Worm (Caenorhabditis elegans) whole organism, L4 larva: ENCODE data around the gene K08F9.3.

Experiments used
- D1046.2 ChIP-seq: fragments of 200-800 bp; sonication (Bioruptor generic); IDR thresholded peaks from 2 replicates; pipeline ENCODE4 v1.3.6; 2022; ENCODE audit warnings: missing genetic modification characterization, missing compliant biosample characterization
- F26F4.8 ChIP-seq: fragments of 200-800 bp; sonication (Bioruptor generic); conservative IDR thresholded peaks from 2 replicates; pipeline ENCODE4 v1.3.6; 2022; ENCODE audit warnings: missing genetic modification characterization, missing compliant biosample characterization
- F37D6.2 ChIP-seq: sonication (generic microtip); optimal IDR thresholded peaks from 2 replicates; lab custom pipeline; 2016; ENCODE audit warnings: mild to moderate bottlenecking, missing genetic modification characterization, missing compliant biosample characterization
- F49E8.2 ChIP-seq: sonication (generic microtip); optimal IDR thresholded peaks from 2 replicates; lab custom pipeline; 2016; ENCODE audit warnings: missing compliant biosample characterization, mild to moderate bottlenecking, missing genetic modification characterization, borderline replicate concordance
- T26A8.4 ChIP-seq: fragments of 200-800 bp; sonication (Bioruptor generic); IDR thresholded peaks from 2 replicates; pipeline ENCODE4 v1.3.6; 2022; ENCODE audit warnings: missing genetic modification characterization, missing compliant biosample characterization
- Y105C5A.15 ChIP-seq: fragments of 200-800 bp; sonication (Bioruptor generic); IDR thresholded peaks from 2 replicates; pipeline ENCODE4 v1.3.6; 2022; ENCODE audit warnings: missing genetic modification characterization, missing compliant biosample characterization
- Y75B8A.6 ChIP-seq: fragments of 200-800 bp; sonication (Bioruptor generic); IDR thresholded peaks from 2 replicates; pipeline ENCODE4 v1.3.6; 2022; ENCODE audit warnings: missing genetic modification reagents, missing genetic modification characterization, missing compliant biosample characterization
- ZK546.5 ChIP-seq, 2 experiments: sonication (generic microtip); optimal IDR thresholded peaks; 2 replicates each; lab custom pipeline; 2017; ENCODE audit warnings: missing biosample characterization in 2 of 2, missing genetic modification characterization in 2 of 2
- aha-1 ChIP-seq: fragments of 150-350 bp; peaks from one replicate; lab custom pipeline; 2014; ENCODE audit warnings: missing biosample characterization, missing genetic modification characterization
- ceh-32 ChIP-seq: sonication (generic microtip); optimal IDR thresholded peaks from 2 replicates; lab custom pipeline; 2016; ENCODE audit warnings: mild to moderate bottlenecking, missing genetic modification characterization, missing compliant biosample characterization; ENCODE audit not compliant: poor library complexity
- ceh-44 ChIP-seq: fragments of 200-800 bp; sonication (Bioruptor generic); IDR thresholded peaks from 2 replicates; pipeline ENCODE4 v1.3.6; 2022; ENCODE audit warnings: missing genetic modification reagents, missing genetic modification characterization, missing compliant biosample characterization
- ceh-62 ChIP-seq: sonication (generic microtip); optimal IDR thresholded peaks from 2 replicates; lab custom pipeline; 2017; ENCODE audit warnings: missing biosample characterization, missing genetic modification characterization
- ceh-82 ChIP-seq: sonication (generic microtip); optimal IDR thresholded peaks from 2 replicates; lab custom pipeline; 2017; ENCODE audit warnings: missing biosample characterization, missing genetic modification characterization
- ces-1 ChIP-seq: fragments of 150-350 bp; sonication (generic microtip); optimal IDR thresholded peaks from 4 replicates; lab custom pipeline; 2014; ENCODE audit warnings: missing biosample characterization, missing genetic modification reagents, missing genetic modification characterization
- cey-2 ChIP-seq: sonication (generic microtip); optimal IDR thresholded peaks from 3 replicates; lab custom pipeline; 2017; ENCODE audit warnings: missing genetic modification characterization, mild to moderate bottlenecking, missing compliant biosample characterization, antibody characterized with exemption, borderline replicate concordance; ENCODE audit not compliant: insufficient read depth
- daf-12 ChIP-seq: fragments of 150-350 bp; optimal IDR thresholded peaks from 2 replicates; lab custom pipeline; 2014; ENCODE audit warnings: missing biosample characterization, missing genetic modification reagents, missing genetic modification characterization
- daf-16 ChIP-seq, 3 experiments: sonication (generic microtip); optimal IDR thresholded peaks; 2 replicates each; lab custom pipeline; 2016 to 2017; ENCODE audit warnings: missing genetic modification characterization in 3 of 3, missing genetic modification reagents in 3 of 3, mild to moderate bottlenecking in 2 of 3, missing compliant biosample characterization in 2 of 3, missing biosample characterization in 1 of 3, moderate library complexity in 1 of 3
- dmd-6 ChIP-seq: fragments of 200-800 bp; sonication (Bioruptor generic); IDR thresholded peaks from 2 replicates; pipeline ENCODE4 v1.3.6; 2022; ENCODE audit warnings: missing genetic modification reagents, missing genetic modification characterization, missing compliant biosample characterization
- duxl-1 ChIP-seq: sonication (generic microtip); optimal IDR thresholded peaks from 2 replicates; lab custom pipeline; 2016; ENCODE audit warnings: mild to moderate bottlenecking, missing genetic modification characterization, moderate library complexity, missing compliant biosample characterization; ENCODE audit not compliant: poor library complexity
- lim-7 ChIP-seq: fragments of 200-800 bp; sonication (Bioruptor generic); IDR thresholded peaks from 2 replicates; pipeline ENCODE4 v1.3.6; 2022; ENCODE audit warnings: missing genetic modification characterization, missing compliant biosample characterization
- lin-29 ChIP-seq: fragments of 200-800 bp; sonication (Bioruptor generic); IDR thresholded peaks from 2 replicates; pipeline ENCODE4 v1.3.6; 2022; ENCODE audit warnings: missing genetic modification reagents, missing genetic modification characterization, missing compliant biosample characterization
- lin-39 ChIP-seq: fragments of 150-350 bp; optimal IDR thresholded peaks from 2 replicates; lab custom pipeline; 2014; ENCODE audit warnings: missing biosample characterization, missing genetic modification reagents, missing genetic modification characterization
- madf-9 ChIP-seq: fragments of 200-800 bp; sonication (Bioruptor generic); conservative IDR thresholded peaks from 2 replicates; pipeline ENCODE4 v1.3.6; 2022; ENCODE audit warnings: missing genetic modification reagents, missing genetic modification characterization, missing compliant biosample characterization
- mdt-29 ChIP-seq: fragments of 200-800 bp; sonication (Bioruptor generic); IDR thresholded peaks from 2 replicates; pipeline ENCODE4 v1.3.6; 2022; ENCODE audit warnings: missing genetic modification reagents, missing genetic modification characterization, missing compliant biosample characterization
- mep-1 ChIP-seq: fragments of 150-350 bp; sonication (generic microtip); optimal IDR thresholded peaks from 3 replicates; lab custom pipeline; 2014; ENCODE audit warnings: missing biosample characterization, missing genetic modification characterization
- mes-2 ChIP-seq: sonication (generic microtip); optimal IDR thresholded peaks from 2 replicates; lab custom pipeline; 2016; ENCODE audit warnings: missing genotype, mild to moderate bottlenecking, missing genetic modification characterization, missing compliant biosample characterization; ENCODE audit not compliant: poor library complexity, severe bottlenecking
- mxl-2 ChIP-seq: fragments of 200-800 bp; sonication (Bioruptor generic); conservative IDR thresholded peaks from 2 replicates; pipeline ENCODE4 v1.3.6; 2022; ENCODE audit warnings: missing genetic modification reagents, missing genetic modification characterization, missing compliant biosample characterization
- nhr-10 ChIP-seq: fragments of 150-350 bp; optimal IDR thresholded peaks from 2 replicates; lab custom pipeline; 2014; ENCODE audit warnings: missing biosample characterization, missing genetic modification characterization
- nhr-102 ChIP-seq: sonication (generic microtip); optimal IDR thresholded peaks from 2 replicates; lab custom pipeline; 2016; ENCODE audit warnings: mild to moderate bottlenecking, missing genetic modification characterization, moderate library complexity, missing compliant biosample characterization
- nhr-11 ChIP-seq: fragments of 150-350 bp; optimal IDR thresholded peaks from 2 replicates; lab custom pipeline; 2014; ENCODE audit warnings: missing biosample characterization, missing genetic modification characterization
- nhr-111 ChIP-seq: fragments of 200-800 bp; sonication (Bioruptor generic); optimal IDR thresholded peaks from 2 replicates; lab custom pipeline; 2018; ENCODE audit warnings: mild to moderate bottlenecking, missing genetic modification characterization, missing compliant biosample characterization
- nhr-237 ChIP-seq: sonication (generic microtip); optimal IDR thresholded peaks from 2 replicates; lab custom pipeline; 2017; ENCODE audit warnings: missing biosample characterization, missing genetic modification characterization
- nhr-41 ChIP-seq: fragments of 200-800 bp; sonication (Bioruptor generic); IDR thresholded peaks from 2 replicates; pipeline ENCODE4 v1.3.6; 2022; ENCODE audit warnings: missing genetic modification reagents, missing genetic modification characterization, missing compliant biosample characterization
- nhr-42 ChIP-seq: fragments of 200-800 bp; sonication (Bioruptor generic); IDR thresholded peaks from 2 replicates; pipeline ENCODE4 v1.3.6; 2022; ENCODE audit warnings: missing genetic modification characterization, missing compliant biosample characterization
- nhr-6 ChIP-seq: fragments of 150-350 bp; optimal IDR thresholded peaks from 2 replicates; lab custom pipeline; 2014; ENCODE audit warnings: missing biosample characterization, missing genetic modification characterization
- nhr-77 ChIP-seq: fragments of 150-350 bp; optimal IDR thresholded peaks from 2 replicates; lab custom pipeline; 2014; ENCODE audit warnings: missing biosample characterization, missing genetic modification characterization
- snpc-1.2 ChIP-seq: fragments of 200-800 bp; sonication (Bioruptor generic); IDR thresholded peaks from 2 replicates; pipeline ENCODE4 v1.3.6; 2022; ENCODE audit warnings: missing genetic modification reagents, missing genetic modification characterization, missing compliant biosample characterization
- unc-130 ChIP-seq: sonication (generic microtip); optimal IDR thresholded peaks from 2 replicates; lab custom pipeline; 2016; ENCODE audit warnings: missing genetic modification reagents, missing genetic modification characterization, missing compliant biosample characterization
- unc-62 ChIP-seq, 3 experiments: fragments of 150-350 bp in 1 of 3; sonication (generic microtip); optimal IDR thresholded peaks in 2 of 3; peaks in 1 of 3; 1 replicate in 1 of 3; 2 replicates in 2 of 3; lab custom pipeline; 2014 to 2017; ENCODE audit warnings: missing biosample characterization in 3 of 3, missing genetic modification characterization in 3 of 3, missing genetic modification reagents in 3 of 3, missing genotype in 1 of 3
- vab-7 ChIP-seq: fragments of 200-800 bp; sonication (Bioruptor generic); IDR thresholded peaks from 2 replicates; pipeline ENCODE4 v1.3.6; 2022; ENCODE audit warnings: missing genetic modification reagents, missing genetic modification characterization, missing compliant biosample characterization
- zfp-3 ChIP-seq: fragments of 200-800 bp; sonication (Bioruptor generic); conservative IDR thresholded peaks from 2 replicates; pipeline ENCODE4 v1.3.6; 2022; ENCODE audit warnings: missing genetic modification reagents, missing genetic modification characterization, missing compliant biosample characterization
- zip-11 ChIP-seq: fragments of 200-800 bp; sonication (Bioruptor generic); IDR thresholded peaks from 2 replicates; pipeline ENCODE4 v1.3.6; 2022; ENCODE audit warnings: missing genetic modification characterization, missing compliant biosample characterization

Gene K08F9.3

ce11 chrV:15152010-15152409, 11.7 kb downstream of the K08F9.3 start:
- TF ChIP-seq mep-1 (tag; lab: Kevin White, UChicago), result no peak
- TF ChIP-seq mes-2, result no peak
- peak; percentile 49 for TF ChIP-seq aha-1 (tag; lab: Kevin White, UChicago)
- no peak for TF ChIP-seq ceh-32
- TF ChIP-seq nhr-41 (GFP tag; lab: Robert Waterston, UW), result no peak
- no peak for TF ChIP-seq T26A8.4
- no peak for TF ChIP-seq F37D6.2 (tag; lab: Kevin White, UChicago)
- TF ChIP-seq zip-11 (GFP tag; lab: Robert Waterston, UW), result no peak
- peak in 1 of 2 experiments; percentile 56 for TF ChIP-seq unc-62 (GFP tag; optimal IDR thresholded peaks at IDR 0.05 in 1 of 2; lab: Kevin White, UChicago)
- no peak for TF ChIP-seq unc-62 (tag; optimal IDR thresholded peaks at IDR 0.05; lab: Kevin White, UChicago)
- no peak for TF ChIP-seq vab-7 (GFP tag; lab: Robert Waterston, UW)
- no peak for TF ChIP-seq nhr-42 (GFP tag; lab: Robert Waterston, UW)
- no peak for TF ChIP-seq mdt-29

- TF ChIP-seq mxl-2 (GFP tag; lab: Robert Waterston, UW) (no peak), unc-62 (GFP tag; optimal IDR thresholded peaks at IDR 0.05 in 1 of 2; lab: Kevin White, UChicago) (peak in 1 of 2 experiments; percentile 77), unc-62 (tag; optimal IDR thresholded peaks at IDR 0.05; lab: Kevin White, UChicago) (no peak)
Observed at ce11 chrV:15153277-15153676, 12.9 kb downstream of the K08F9.3 start, which contains the start of gene srh-55. srh-55 (plus strand) TSS chrV:15153577.

- TF ChIP-seq Y105C5A.15 (GFP tag; lab: Robert Waterston, UW) (no peak), nhr-11 (tag; lab: Kevin White, UChicago) (no peak), lin-29 (GFP tag; lab: Robert Waterston, UW) (no peak), F26F4.8 (peak; percentile 76; the same call in 1 of the 2 replicates), ces-1 (GFP tag; lab: Kevin White, UChicago) (no peak), daf-16 (GFP tag; optimal IDR thresholded peaks at IDR 0.05; lab: Kevin White, UChicago) (no peak), daf-16 (tag; optimal IDR thresholded peaks at IDR 0.05; lab: Kevin White, UChicago) (no peak), D1046.2 (GFP tag; lab: Robert Waterston, UW) (peak; percentile 51; the same call in 1 of the 2 replicates), Y75B8A.6 (no peak), ceh-44 (GFP tag; lab: Robert Waterston, UW) (no peak), unc-130 (GFP tag; lab: Kevin White, UChicago) (peak; percentile 9), nhr-10 (no peak), nhr-41 (GFP tag; lab: Robert Waterston, UW) (no peak), lim-7 (GFP tag; lab: Robert Waterston, UW) (0 out of 2 replicates have a peak, but pooled peaks have one; percentile 68), cey-2 (no peak), nhr-77 (tag; lab: Kevin White, UChicago) (no peak), T26A8.4 (no peak), zfp-3 (GFP tag; lab: Robert Waterston, UW) (no peak), nhr-102 (tag; lab: Kevin White, UChicago) (no peak)
Observed at ce11 chrV:15156504-15156903, 16.2 kb downstream of the K08F9.3 start.

ce11 chrV:15158691-15159090, 18.3 kb downstream of the K08F9.3 start, which contains the start of gene str-45:
str-45 (plus strand) TSS chrV:15158991.
- TF ChIP-seq ceh-62 (tag; lab: Kevin White, UChicago), result no peak
- no peak for TF ChIP-seq ceh-44 (GFP tag; lab: Robert Waterston, UW)
- TF ChIP-seq daf-12 (tag; lab: Kevin White, UChicago), result no peak
- TF ChIP-seq snpc-1.2, result no peak
- TF ChIP-seq dmd-6 (GFP tag; lab: Robert Waterston, UW), result no peak
- no peak for TF ChIP-seq duxl-1 (tag; lab: Kevin White, UChicago)
- no peak for TF ChIP-seq ZK546.5 (tag; optimal IDR thresholded peaks at IDR 0.05; lab: Kevin White, UChicago)
- no peak for TF ChIP-seq nhr-111 (GFP tag; lab: Kevin White, UChicago)
- TF ChIP-seq nhr-237 (tag; lab: Kevin White, UChicago), result no peak
- TF ChIP-seq lin-39 (tag; lab: Kevin White, UChicago), result no peak
- no peak for TF ChIP-seq madf-9
- TF ChIP-seq F26F4.8, result no peak
- no peak for TF ChIP-seq ceh-32
- no peak for TF ChIP-seq nhr-6 (tag; lab: Kevin White, UChicago)
- TF ChIP-seq F49E8.2 (tag; lab: Kevin White, UChicago), result no peak
- no peak for TF ChIP-seq mxl-2 (GFP tag; lab: Robert Waterston, UW)
- TF ChIP-seq ceh-82 (tag; lab: Kevin White, UChicago), result no peak
